Fruit fly (Drosophila melanogaster) whole organism, embryonic: ENCODE measurements around the gene CG5262.

Experiments
- Bteb2 ChIP-seq: fragments of 200-800 bp; sonication (Bioruptor generic); optimal IDR thresholded peaks from 2 replicates; lab custom pipeline; 2016; ENCODE audit warnings: missing biosample characterization, missing genetic modification characterization
- CG10366 ChIP-seq: fragments of 200-800 bp; sonication (Bioruptor generic); IDR thresholded peaks from 2 replicates; pipeline ENCODE4 v1.3.6; 2022; ENCODE audit warnings: missing biosample characterization, missing genetic modification characterization
- CG11085 ChIP-seq: fragments of 200-800 bp; sonication (Bioruptor generic); IDR thresholded peaks from 2 replicates; pipeline ENCODE4 v1.3.6; 2022; ENCODE audit warnings: missing biosample characterization, missing genetic modification characterization
- CG11398 ChIP-seq: fragments of 200-800 bp; sonication (Bioruptor generic); optimal IDR thresholded peaks from 2 replicates; lab custom pipeline; 2016; ENCODE audit warnings: missing biosample characterization, missing genetic modification characterization
- CG15479 ChIP-seq: fragments of 200-800 bp; sonication (Bioruptor generic); optimal IDR thresholded peaks from 3 replicates; lab custom pipeline; 2019; ENCODE audit warnings: missing biosample characterization, mild to moderate bottlenecking, missing genetic modification characterization, moderate library complexity
- CG1647 ChIP-seq: fragments of 200-800 bp; sonication (Bioruptor generic); optimal IDR thresholded peaks from 3 replicates; lab custom pipeline; 2016; ENCODE audit warnings: missing biosample characterization, missing genetic modification characterization
- CG17802 ChIP-seq: fragments of 200-800 bp; sonication (Bioruptor generic); optimal IDR thresholded peaks from 2 replicates; lab custom pipeline; 2018; ENCODE audit warnings: missing biosample characterization, mild to moderate bottlenecking, missing genetic modification characterization, moderate library complexity
- CG18599 ChIP-seq: fragments of 200-800 bp; sonication (Bioruptor generic); optimal IDR thresholded peaks from 3 replicates; lab custom pipeline; 2017; ENCODE audit warnings: missing biosample characterization, missing genetic modification characterization, mild to moderate bottlenecking, moderate library complexity, missing genetic modification reagents
- CG2875 ChIP-seq: fragments of 200-800 bp; sonication (Bioruptor generic); optimal IDR thresholded peaks from 2 replicates; lab custom pipeline; 2017; ENCODE audit warnings: missing biosample characterization, mild to moderate bottlenecking, missing genetic modification characterization, missing genetic modification reagents
- CG32532 ChIP-seq: fragments of 200-800 bp; sonication (Bioruptor generic); IDR thresholded peaks from 2 replicates; pipeline ENCODE4 v1.3.6; 2022; ENCODE audit warnings: missing biosample characterization, missing genetic modification characterization
- CG3726 ChIP-seq: fragments of 200-800 bp; sonication (Bioruptor generic); IDR thresholded peaks from 3 replicates; pipeline ENCODE4, ENCODE4 v1.3.6; 2022; ENCODE audit warnings: missing biosample characterization, missing genetic modification characterization
- CG7372 ChIP-seq: fragments of 200-800 bp; sonication (Bioruptor generic); IDR thresholded peaks from 2 replicates; pipeline ENCODE4 v1.3.6; 2022; ENCODE audit warnings: missing biosample characterization, missing genetic modification characterization
- CG8290 ChIP-seq, 3 experiments: fragments of 200-800 bp; sonication (Bioruptor generic); optimal IDR thresholded peaks; 2 replicates each; lab custom pipeline; 2016 to 2019; ENCODE audit warnings: missing biosample characterization in 3 of 3, missing genetic modification characterization in 3 of 3, mild to moderate bottlenecking in 2 of 3, moderate library complexity in 1 of 3
- CG8765 ChIP-seq: fragments of 200-800 bp; sonication (Bioruptor generic); IDR thresholded peaks from 2 replicates; pipeline ENCODE4 v1.3.6; 2022; ENCODE audit warnings: missing biosample characterization, missing genetic modification characterization
- CkIIα-i1 ChIP-seq: fragments of 200-800 bp; sonication (Bioruptor generic); IDR thresholded peaks from 2 replicates; pipeline ENCODE4 v1.3.6; 2022; ENCODE audit warnings: missing biosample characterization, missing genetic modification characterization
- CoRest ChIP-seq: fragments of 200-800 bp; sonication (Bioruptor generic); optimal IDR thresholded peaks from 3 replicates; lab custom pipeline; 2018; ENCODE audit warnings: missing biosample characterization, mild to moderate bottlenecking, missing genetic modification characterization, moderate library complexity
- Deaf1 ChIP-seq: fragments of 200-800 bp; optimal IDR thresholded peaks from 3 replicates; lab custom pipeline; 2019; ENCODE audit warnings: missing biosample characterization, mild to moderate bottlenecking, missing genetic modification characterization, moderate library complexity
- Elba2 ChIP-seq: fragments of 200-800 bp; sonication (Bioruptor generic); optimal IDR thresholded peaks from 3 replicates; lab custom pipeline; 2016; ENCODE audit warnings: missing biosample characterization, missing genetic modification characterization
- Fer1 ChIP-seq: fragments of 200-800 bp; sonication (Bioruptor generic); optimal IDR thresholded peaks from 2 replicates; lab custom pipeline; 2017; ENCODE audit warnings: missing biosample characterization, mild to moderate bottlenecking, missing genetic modification characterization
- Fer3 ChIP-seq: fragments of 200-800 bp; sonication (Bioruptor generic); optimal IDR thresholded peaks from 2 replicates; lab custom pipeline; 2018; ENCODE audit warnings: missing biosample characterization, mild to moderate bottlenecking, missing genetic modification characterization, moderate library complexity
- Lpt ChIP-seq: fragments of >200 bp; optimal IDR thresholded peaks from 2 replicates; lab custom pipeline; 2018; ENCODE audit warnings: missing biosample characterization, missing genetic modification characterization
- Meics ChIP-seq: fragments of 200-800 bp; sonication (Bioruptor generic); optimal IDR thresholded peaks from 2 replicates; lab custom pipeline; 2017; ENCODE audit warnings: missing biosample characterization, mild to moderate bottlenecking, missing genetic modification characterization
- Myb ChIP-seq: fragments of 200-800 bp; sonication (Bioruptor generic); optimal IDR thresholded peaks from 2 replicates; lab custom pipeline; 2016; ENCODE audit warnings: missing biosample characterization, missing genetic modification characterization
- NC2β ChIP-seq: fragments of 200-800 bp; sonication (Bioruptor generic); optimal IDR thresholded peaks from 2 replicates; lab custom pipeline; 2016; ENCODE audit warnings: missing biosample characterization, missing genetic modification characterization
- Scr ChIP-seq: fragments of 200-800 bp; sonication (Bioruptor generic); IDR thresholded peaks from 2 replicates; pipeline ENCODE4 v1.3.6; 2022; ENCODE audit warnings: missing biosample characterization, missing genetic modification characterization; ENCODE audit not compliant: partially characterized antibody
- Spps ChIP-seq: fragments of 200-800 bp; sonication (Bioruptor generic); optimal IDR thresholded peaks from 2 replicates; lab custom pipeline; 2018; ENCODE audit warnings: missing biosample characterization, mild to moderate bottlenecking, missing genetic modification characterization
- aop ChIP-seq: fragments of 200-800 bp; sonication (Bioruptor generic); IDR thresholded peaks from 2 replicates; pipeline ENCODE4 v1.3.6; 2022; ENCODE audit warnings: missing biosample characterization, missing genetic modification characterization
- ase ChIP-seq: fragments of 200-800 bp; sonication (Bioruptor generic); IDR thresholded peaks from 3 replicates; pipeline ENCODE4 v1.3.6; 2022; ENCODE audit warnings: missing biosample characterization, missing genetic modification characterization
- btn ChIP-seq: fragments of 200-800 bp; sonication (Bioruptor generic); optimal IDR thresholded peaks from 2 replicates; lab custom pipeline; 2016; ENCODE audit warnings: missing biosample characterization, missing genetic modification characterization
- cas ChIP-seq: fragments of 200-800 bp; sonication (Bioruptor generic); IDR thresholded peaks from 2 replicates; pipeline ENCODE4 v1.3.6; 2022; ENCODE audit warnings: missing biosample characterization, missing genetic modification characterization
- crol ChIP-seq: fragments of 200-800 bp; sonication (Bioruptor generic); IDR thresholded peaks from 2 replicates; pipeline ENCODE4 v1.3.6; 2022; ENCODE audit warnings: missing biosample characterization, missing genetic modification characterization
- crp ChIP-seq, 2 experiments: fragments of 200-800 bp; sonication (Bioruptor generic); optimal IDR thresholded peaks; 2 replicates in 1 of 2; 3 replicates in 1 of 2; lab custom pipeline; 2017; ENCODE audit warnings: missing biosample characterization in 2 of 2, missing genetic modification characterization in 2 of 2, mild to moderate bottlenecking in 1 of 2, moderate library complexity in 1 of 2
- disco-r ChIP-seq: fragments of 200-800 bp; sonication (Bioruptor generic); optimal IDR thresholded peaks from 2 replicates; lab custom pipeline; 2016; ENCODE audit warnings: missing biosample characterization, missing genetic modification characterization
- ewg ChIP-seq: fragments of 200-800 bp; sonication (Bioruptor generic); optimal IDR thresholded peaks from 3 replicates; lab custom pipeline; 2017; ENCODE audit warnings: mild to moderate bottlenecking, missing biosample characterization, missing genetic modification reagents, missing genetic modification characterization
- hb ChIP-seq: fragments of 200-800 bp; sonication (Bioruptor generic); IDR thresholded peaks from 3 replicates; pipeline ENCODE4 v1.3.6; 2022; ENCODE audit warnings: missing biosample characterization, missing genetic modification characterization; ENCODE audit not compliant: partially characterized antibody
- jumu ChIP-seq: fragments of 200-800 bp; sonication (Bioruptor generic); optimal IDR thresholded peaks from 3 replicates; lab custom pipeline; 2016; ENCODE audit warnings: missing biosample characterization, missing genetic modification characterization
- kni ChIP-seq: fragments of 200-800 bp; sonication (Bioruptor generic); optimal IDR thresholded peaks from 3 replicates; lab custom pipeline; 2017; ENCODE audit warnings: mild to moderate bottlenecking, missing biosample characterization, missing genetic modification reagents, missing genetic modification characterization
- luna ChIP-seq: fragments of 200-800 bp; sonication (Bioruptor generic); optimal IDR thresholded peaks from 2 replicates; lab custom pipeline; 2016; ENCODE audit warnings: missing biosample characterization, missing genetic modification characterization
- onecut ChIP-seq: fragments of 200-800 bp; sonication (Bioruptor generic); IDR thresholded peaks from 2 replicates; pipeline ENCODE4 v1.3.6; 2022; ENCODE audit warnings: missing biosample characterization, missing genetic modification characterization
- pnt ChIP-seq: fragments of 200-800 bp; sonication (Bioruptor generic); optimal IDR thresholded peaks from 3 replicates; lab custom pipeline; 2016; ENCODE audit warnings: missing biosample characterization, missing genetic modification characterization
- pros ChIP-seq: fragments of 200-800 bp; sonication (Bioruptor generic); optimal IDR thresholded peaks from 3 replicates; lab custom pipeline; 2019; ENCODE audit warnings: missing biosample characterization, mild to moderate bottlenecking, missing genetic modification characterization, moderate library complexity
- schlank ChIP-seq: fragments of 200-800 bp; sonication (Bioruptor generic); optimal IDR thresholded peaks from 2 replicates; lab custom pipeline; 2018; ENCODE audit warnings: missing biosample characterization, mild to moderate bottlenecking, missing genetic modification characterization
- sens-2 ChIP-seq: fragments of 200-800 bp; sonication (Bioruptor generic); IDR thresholded peaks from 2 replicates; pipeline ENCODE4 v1.3.6; 2022; ENCODE audit warnings: missing biosample characterization, missing genetic modification characterization
- slou ChIP-seq: fragments of 200-800 bp; sonication (Bioruptor generic); optimal IDR thresholded peaks from 3 replicates; lab custom pipeline; 2016; ENCODE audit warnings: missing biosample characterization, missing genetic modification characterization
- sug ChIP-seq: fragments of 200-800 bp; optimal IDR thresholded peaks from 2 replicates; lab custom pipeline; 2019; ENCODE audit warnings: missing biosample characterization, mild to moderate bottlenecking, missing genetic modification characterization, moderate library complexity
- tna ChIP-seq: fragments of 200-800 bp; sonication (Bioruptor generic); IDR thresholded peaks from 2 replicates; pipeline ENCODE4 v1.3.6; 2022; ENCODE audit warnings: missing biosample characterization, missing genetic modification characterization; ENCODE audit not compliant: partially characterized antibody
- toy ChIP-seq: fragments of 200-800 bp; sonication (Bioruptor generic); IDR thresholded peaks from 2 replicates; pipeline ENCODE4 v1.3.6; 2022; ENCODE audit warnings: missing biosample characterization, missing genetic modification characterization
- tx ChIP-seq: fragments of 200-800 bp; sonication (Bioruptor generic); optimal IDR thresholded peaks from 2 replicates; lab custom pipeline; 2016; ENCODE audit warnings: missing biosample characterization, missing genetic modification characterization
- vvl ChIP-seq: fragments of 200-800 bp; sonication (Bioruptor generic); IDR thresholded peaks from 2 replicates; pipeline ENCODE4 v1.3.6; 2022; ENCODE audit warnings: missing biosample characterization, missing genetic modification characterization

Gene CG5262

dm6 chr3L:20384086-20384810 lies 46.0 kb downstream of the CG5262 start, which contains the start of the genes CG5498 and fbl (continued):
- TF ChIP-seq Spps (peak; percentile 21), Bteb2 (peak; percentile 59), CG7372 (0 out of 2 replicates have a peak, but pooled peaks have one; percentile 29), kni (GFP tag; lab: Kevin White, UChicago) (peak; percentile 32), ewg (GFP tag; lab: Kevin White, UChicago) (peak; percentile 29), CG17802 (tag; lab: Kevin White, UChicago) (no peak), CkIIα-i1 (GFP tag; lab: Robert Waterston, UW) (no peak), schlank (tag; lab: Kevin White, UChicago) (no peak), CG10366 (no peak; the same call in 1 of the 2 replicates), Scr (GFP tag; lab: Robert Waterston, UW) (peak; percentile 34; the same call in 1 of the 2 replicates), Deaf1 (tag; lab: Kevin White, UChicago) (peak; percentile 45), CG32532 (peak; percentile 52; the same call in 1 of the 2 replicates), sug (tag; lab: Kevin White, UChicago) (peak; percentile 68), NC2β (GFP tag; lab: Kevin White, UChicago) (peak; percentile 18), vvl (GFP tag; lab: Robert Waterston, UW) (peak; percentile 72), cas (GFP tag; lab: Robert Waterston, UW) (no peak), disco-r (GFP tag; lab: Kevin White, UChicago) (no peak), CG18599 (GFP tag; lab: Kevin White, UChicago) (peak; percentile 77), CG15479 (peak; percentile 33), Fer1 (GFP tag; lab: Kevin White, UChicago) (peak; percentile 52), tx (peak; percentile 0), Meics (GFP tag; lab: Kevin White, UChicago) (peak; percentile 71), Lpt (GFP tag; lab: Kevin White, UChicago) (no peak), ase (GFP tag; lab: Robert Waterston, UW) (no peak), luna (GFP tag; lab: Kevin White, UChicago) (no peak), tna (GFP tag; lab: Robert Waterston, UW) (0 out of 2 replicates have a peak, but pooled peaks have one; percentile 42), toy (no peak), CG8765 (no peak), CG2875 (GFP tag; lab: Kevin White, UChicago) (no peak), hb (GFP tag; lab: Robert Waterston, UW) (no peak), Myb (GFP tag; lab: Kevin White, UChicago) (peak; percentile 91), aop (GFP tag; lab: Robert Waterston, UW) (no peak), CG11085 (GFP tag; lab: Robert Waterston, UW) (no peak), jumu (GFP tag; lab: Kevin White, UChicago) (peak; percentile 35), Fer3 (tag; lab: Kevin White, UChicago) (peak; percentile 65), CG8290 (GFP tag; optimal IDR thresholded peaks at IDR 0.05; lab: Kevin White, UChicago) (peak; percentile 37), CG8290 (tag; optimal IDR thresholded peaks at IDR 0.05; lab: Kevin White, UChicago) (no peak), slou (GFP tag; lab: Kevin White, UChicago) (peak; percentile 20), CG1647 (peak; percentile 31), onecut (GFP tag; lab: Robert Waterston, UW) (peak; percentile 55), CoRest (tag; lab: Kevin White, UChicago) (peak; percentile 80), crol (GFP tag; lab: Robert Waterston, UW) (0 out of 2 replicates have a peak, but pooled peaks have one; percentile 34), CG3726 (no peak), Elba2 (no peak), sens-2 (GFP tag; lab: Robert Waterston, UW) (no peak), pros (no peak), btn (GFP tag; lab: Kevin White, UChicago) (no peak), pnt (GFP tag; lab: Kevin White, UChicago) (no peak), CG11398 (GFP tag; lab: Kevin White, UChicago) (no peak), crp (GFP tag; optimal IDR thresholded peaks at IDR 0.05; lab: Kevin White, UChicago) (peak; percentile 21 to 88)
